Fruit fly (Drosophila melanogaster) whole organism, embryonic: ENCODE results near the gene Aatf.

Experiments
- B-H1 ChIP-seq: fragments of 200-800 bp; sonication (Bioruptor generic); IDR thresholded peaks from 3 replicates; pipeline ENCODE4 v1.3.6; 2022; ENCODE audit warnings: missing biosample characterization, missing genetic modification characterization
- B-H2 ChIP-seq: fragments of 200-800 bp; sonication (Bioruptor generic); optimal IDR thresholded peaks from 2 replicates; lab custom pipeline; 2018; ENCODE audit warnings: missing biosample characterization, mild to moderate bottlenecking, missing genetic modification characterization
- Bdp1 ChIP-seq: fragments of 200-800 bp; sonication (Bioruptor generic); optimal IDR thresholded peaks from 3 replicates; lab custom pipeline; 2016; ENCODE audit warnings: missing biosample characterization, missing genetic modification characterization
- BtbVII ChIP-seq: fragments of 200-800 bp; sonication (Bioruptor generic); optimal IDR thresholded peaks from 3 replicates; lab custom pipeline; 2017; ENCODE audit warnings: missing biosample characterization, mild to moderate bottlenecking, missing genetic modification characterization
- CG10462 ChIP-seq: fragments of 200-800 bp; sonication (Bioruptor generic); optimal IDR thresholded peaks from 2 replicates; lab custom pipeline; 2016; ENCODE audit warnings: missing biosample characterization, missing genetic modification characterization
- CG10543 ChIP-seq: fragments of 200-800 bp; sonication (Bioruptor generic); optimal IDR thresholded peaks from 3 replicates; lab custom pipeline; 2017; ENCODE audit warnings: missing biosample characterization, mild to moderate bottlenecking, missing genetic modification characterization, moderate library complexity
- CG11247 ChIP-seq: fragments of 200-800 bp; sonication (Bioruptor generic); IDR thresholded peaks from 2 replicates; pipeline ENCODE4 v1.3.6; 2022; ENCODE audit warnings: missing biosample characterization, missing genetic modification characterization
- CG1233 ChIP-seq: fragments of 200-800 bp; sonication (Bioruptor generic); optimal IDR thresholded peaks from 4 replicates; lab custom pipeline; 2018; ENCODE audit warnings: missing biosample characterization, mild to moderate bottlenecking, missing genetic modification characterization
- CG12659 ChIP-seq: fragments of 200-800 bp; sonication (Bioruptor generic); optimal IDR thresholded peaks from 3 replicates; lab custom pipeline; 2017; ENCODE audit warnings: mild to moderate bottlenecking, missing biosample characterization, missing genetic modification reagents, missing genetic modification characterization
- CG12769 ChIP-seq: fragments of 200-800 bp; sonication (Bioruptor generic); optimal IDR thresholded peaks from 2 replicates; lab custom pipeline; 2019; ENCODE audit warnings: missing biosample characterization, mild to moderate bottlenecking, missing genetic modification characterization, moderate library complexity
- CG15011 ChIP-seq: fragments of 200-800 bp; sonication (Bioruptor generic); optimal IDR thresholded peaks from 3 replicates; lab custom pipeline; 2018; ENCODE audit warnings: missing biosample characterization, mild to moderate bottlenecking, missing genetic modification characterization
- CG1603 ChIP-seq: fragments of 200-800 bp; sonication (Bioruptor generic); optimal IDR thresholded peaks from 2 replicates; lab custom pipeline; 2019; ENCODE audit warnings: missing biosample characterization, mild to moderate bottlenecking, missing genetic modification characterization, moderate library complexity
- CG17186 ChIP-seq: fragments of 200-800 bp; sonication (Bioruptor generic); optimal IDR thresholded peaks from 3 replicates; lab custom pipeline; 2017; ENCODE audit warnings: missing biosample characterization, missing genetic modification reagents, missing genetic modification characterization
- CG17829 ChIP-seq: fragments of 200-800 bp; optimal IDR thresholded peaks from 2 replicates; lab custom pipeline; 2019; ENCODE audit warnings: missing biosample characterization, mild to moderate bottlenecking, missing genetic modification characterization, moderate library complexity
- CG18011 ChIP-seq: fragments of 200-800 bp; sonication (Bioruptor generic); optimal IDR thresholded peaks from 2 replicates; lab custom pipeline; 2017; ENCODE audit warnings: missing biosample characterization, missing genetic modification characterization, mild to moderate bottlenecking, moderate library complexity, missing genotype
- CG2116 ChIP-seq: fragments of 200-800 bp; sonication (Bioruptor generic); optimal IDR thresholded peaks from 3 replicates; lab custom pipeline; 2018; ENCODE audit warnings: missing biosample characterization, mild to moderate bottlenecking, missing genetic modification characterization
- CG2120 ChIP-seq: fragments of 200-800 bp; sonication (Bioruptor generic); optimal IDR thresholded peaks from 3 replicates; lab custom pipeline; 2016; ENCODE audit warnings: missing biosample characterization, missing genetic modification characterization
- CG32532 ChIP-seq: fragments of 200-800 bp; sonication (Bioruptor generic); IDR thresholded peaks from 2 replicates; pipeline ENCODE4 v1.3.6; 2022; ENCODE audit warnings: missing biosample characterization, missing genetic modification characterization
- CG4328 ChIP-seq: fragments of 200-800 bp; sonication (Bioruptor generic); optimal IDR thresholded peaks from 3 replicates; lab custom pipeline; 2017; ENCODE audit warnings: missing biosample characterization, missing genetic modification reagents, missing genetic modification characterization
- CG4707 ChIP-seq: fragments of 200-800 bp; sonication (Bioruptor generic); optimal IDR thresholded peaks from 2 replicates; lab custom pipeline; 2018; ENCODE audit warnings: missing biosample characterization, mild to moderate bottlenecking, missing genetic modification characterization, moderate library complexity
- CG5953 ChIP-seq: fragments of 200-800 bp; sonication (Bioruptor generic); IDR thresholded peaks from 2 replicates; pipeline ENCODE4 v1.3.6; 2022; ENCODE audit warnings: missing biosample characterization, missing genetic modification characterization
- CG6272 ChIP-seq: fragments of 200-800 bp; sonication (Bioruptor generic); IDR thresholded peaks from 2 replicates; pipeline ENCODE4 v1.3.6; 2022; ENCODE audit warnings: missing biosample characterization, missing genetic modification characterization
- CG7271 ChIP-seq: fragments of 200-800 bp; sonication (Bioruptor generic); optimal IDR thresholded peaks from 2 replicates; lab custom pipeline; 2018; ENCODE audit warnings: missing biosample characterization, mild to moderate bottlenecking, missing genetic modification characterization, moderate library complexity
- CG8089 ChIP-seq: fragments of 200-800 bp; sonication (Bioruptor generic); optimal IDR thresholded peaks from 3 replicates; lab custom pipeline; 2016; ENCODE audit warnings: missing biosample characterization, missing genetic modification characterization
- Deaf1 ChIP-seq: fragments of 200-800 bp; optimal IDR thresholded peaks from 3 replicates; lab custom pipeline; 2019; ENCODE audit warnings: missing biosample characterization, mild to moderate bottlenecking, missing genetic modification characterization, moderate library complexity
- Dref ChIP-seq: fragments of 200-800 bp; sonication (Bioruptor generic); IDR thresholded peaks from 2 replicates; pipeline ENCODE4 v1.3.6; 2022; ENCODE audit warnings: missing biosample characterization, missing genetic modification characterization
- Elba2 ChIP-seq: fragments of 200-800 bp; sonication (Bioruptor generic); optimal IDR thresholded peaks from 3 replicates; lab custom pipeline; 2016; ENCODE audit warnings: missing biosample characterization, missing genetic modification characterization
- H2.0 ChIP-seq: fragments of 200-800 bp; sonication (Bioruptor generic); IDR thresholded peaks from 2 replicates; pipeline ENCODE4 v1.3.6; 2022; ENCODE audit warnings: missing biosample characterization, missing genetic modification characterization
- HmgD ChIP-seq: fragments of 200-800 bp; sonication (Bioruptor generic); optimal IDR thresholded peaks from 3 replicates; lab custom pipeline; 2016; ENCODE audit warnings: missing biosample characterization, missing genetic modification characterization
- Kr ChIP-seq: fragments of 200-800 bp; sonication (Bioruptor generic); optimal IDR thresholded peaks from 2 replicates; lab custom pipeline; 2017; ENCODE audit warnings: missing biosample characterization, mild to moderate bottlenecking, missing genetic modification characterization
- Sin3A ChIP-seq: fragments of >200 bp; optimal IDR thresholded peaks from 2 replicates; lab custom pipeline; 2018
- ap ChIP-seq: fragments of 200-800 bp; sonication (Bioruptor generic); IDR thresholded peaks from 2 replicates; pipeline ENCODE4 v1.3.6; 2022; ENCODE audit warnings: missing biosample characterization, missing genetic modification characterization
- chinmo ChIP-seq: fragments of 200-800 bp; sonication (Bioruptor generic); IDR thresholded peaks from 4 replicates; pipeline ENCODE4 v1.3.6; 2022; ENCODE audit warnings: missing biosample characterization, missing genetic modification characterization; ENCODE audit not compliant: partially characterized antibody
- chn ChIP-seq: fragments of 200-800 bp; sonication (Bioruptor generic); optimal IDR thresholded peaks from 2 replicates; lab custom pipeline; 2016; ENCODE audit warnings: missing biosample characterization, missing genetic modification characterization
- ems ChIP-seq: fragments of 200-800 bp; sonication (Bioruptor generic); optimal IDR thresholded peaks from 3 replicates; lab custom pipeline; 2016; ENCODE audit warnings: missing biosample characterization, missing genetic modification characterization
- eyg ChIP-seq: fragments of 200-800 bp; sonication (Bioruptor generic); optimal IDR thresholded peaks from 3 replicates; lab custom pipeline; 2016; ENCODE audit warnings: missing biosample characterization, missing genetic modification characterization
- gcm ChIP-seq: fragments of 200-800 bp; sonication (Bioruptor generic); optimal IDR thresholded peaks from 2 replicates; lab custom pipeline; 2019; ENCODE audit warnings: missing biosample characterization, mild to moderate bottlenecking, missing genetic modification characterization, moderate library complexity
- gsb-n ChIP-seq: fragments of 200-800 bp; sonication (Bioruptor generic); optimal IDR thresholded peaks from 3 replicates; lab custom pipeline; 2018; ENCODE audit warnings: missing biosample characterization, mild to moderate bottlenecking, missing genetic modification characterization
- kah ChIP-seq: fragments of 200-800 bp; sonication (Bioruptor generic); optimal IDR thresholded peaks from 2 replicates; lab custom pipeline; 2018; ENCODE audit warnings: missing biosample characterization, mild to moderate bottlenecking, missing genetic modification characterization
- ken ChIP-seq: fragments of 200-800 bp; sonication (Bioruptor generic); IDR thresholded peaks from 3 replicates; pipeline ENCODE4 v1.3.6; 2022; ENCODE audit warnings: missing biosample characterization, missing genetic modification characterization
- maf-S ChIP-seq: fragments of 200-800 bp; sonication (Bioruptor generic); optimal IDR thresholded peaks from 2 replicates; lab custom pipeline; 2016; ENCODE audit warnings: missing biosample characterization, missing genetic modification characterization
- oc ChIP-seq: fragments of 200-800 bp; sonication (Bioruptor generic); optimal IDR thresholded peaks from 2 replicates; lab custom pipeline; 2018; ENCODE audit warnings: missing biosample characterization, mild to moderate bottlenecking, missing genetic modification characterization, moderate library complexity
- p53 ChIP-seq: fragments of 200-800 bp; sonication (Bioruptor generic); optimal IDR thresholded peaks from 2 replicates; lab custom pipeline; 2016; ENCODE audit warnings: missing biosample characterization, missing genetic modification characterization
- pan ChIP-seq, 4 experiments: fragments of >200 bp in 3 of 4; fragments of 200-800 bp in 1 of 4; sonication (Bioruptor generic) in 1 of 4; optimal IDR thresholded peaks in 3 of 4; IDR thresholded peaks in 1 of 4; 2 replicates each; pipeline versions ENCODE4 v1.3.6 to Lab custom; 2017 to 2022; ENCODE audit warnings: missing biosample characterization in 2 of 4, missing genetic modification characterization in 2 of 4, mixed read lengths in 1 of 4
- pita ChIP-seq: fragments of 200-800 bp; sonication (Bioruptor generic); optimal IDR thresholded peaks from 2 replicates; lab custom pipeline; 2017; ENCODE audit warnings: missing biosample characterization, mild to moderate bottlenecking, missing genetic modification characterization
- tin ChIP-seq: fragments of 200-800 bp; sonication (Bioruptor generic); optimal IDR thresholded peaks from 3 replicates; lab custom pipeline; 2016; ENCODE audit warnings: missing biosample characterization, missing genetic modification characterization
- trem ChIP-seq: fragments of 200-800 bp; optimal IDR thresholded peaks from 3 replicates; lab custom pipeline; 2019; ENCODE audit warnings: missing biosample characterization, mild to moderate bottlenecking, missing genetic modification characterization, moderate library complexity
- tup ChIP-seq: fragments of 200-800 bp; sonication (Bioruptor generic); optimal IDR thresholded peaks from 2 replicates; lab custom pipeline; 2016; ENCODE audit warnings: missing biosample characterization, mild to moderate bottlenecking, missing genetic modification characterization, moderate library complexity
- usp ChIP-seq: fragments of >200 bp; optimal IDR thresholded peaks from 2 replicates; lab custom pipeline; 2017; ENCODE audit warnings: missing biosample characterization, missing genetic modification characterization
- yki ChIP-seq: fragments of >200 bp; optimal IDR thresholded peaks from 3 replicates; lab custom pipeline; 2018

Gene Aatf

DNA sequence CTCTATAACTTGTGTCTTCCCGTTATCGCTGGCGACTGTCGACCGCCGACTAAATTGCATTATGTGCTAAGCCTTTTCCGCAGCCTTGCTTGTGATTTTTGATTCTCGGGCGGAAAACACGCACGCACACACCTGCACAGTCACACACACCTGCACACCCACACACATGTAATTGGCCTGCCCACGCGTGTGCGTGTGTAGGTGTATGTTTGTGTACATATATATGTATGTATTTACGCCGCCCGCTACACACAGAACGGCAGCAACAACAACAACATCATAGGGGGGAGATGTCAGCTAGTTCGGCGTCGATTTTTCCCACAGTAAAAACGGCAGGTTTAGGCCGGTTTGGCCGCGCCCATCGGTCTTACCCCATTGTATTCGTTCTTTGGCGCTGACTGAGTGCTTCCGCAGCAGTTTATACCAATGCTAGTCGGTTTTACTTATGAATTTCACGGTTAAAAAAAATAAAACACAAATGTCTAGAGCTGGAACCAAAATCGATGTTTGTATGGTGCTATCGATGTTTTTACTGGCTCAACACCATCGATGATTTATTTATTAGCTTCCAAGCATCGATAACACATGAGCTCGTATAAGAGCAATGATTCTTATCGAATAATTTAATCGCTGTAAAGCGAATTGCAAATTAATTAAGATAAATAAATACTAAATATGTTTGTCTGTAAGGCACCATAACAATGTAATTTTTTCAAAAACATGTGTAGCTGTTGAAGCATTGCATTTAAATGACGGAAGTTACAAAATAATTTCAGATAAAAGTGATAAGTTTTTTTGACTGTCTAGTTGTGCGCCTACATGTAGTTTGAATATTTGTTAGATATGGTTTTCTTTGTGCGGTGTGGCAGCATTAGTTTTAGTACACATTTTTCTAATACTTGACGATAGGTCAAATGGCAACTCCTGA, 5.7 kb downstream of the Aatf start, which contains the start of gene homer (continued):
- TF ChIP-seq CG6272 (GFP tag; lab: Robert Waterston, UW) (no peak), tin (peak; percentile 8), H2.0 (GFP tag; lab: Robert Waterston, UW) (no peak), CG4707 (no peak), ems (GFP tag; lab: Kevin White, UChicago) (no peak), CG2116 (GFP tag; lab: Kevin White, UChicago) (peak; percentile 69), CG12659 (GFP tag; lab: Kevin White, UChicago) (peak; percentile 78), CG5953 (GFP tag; lab: Robert Waterston, UW) (no peak), CG17186 (peak; percentile 1), Dref (GFP tag; lab: Robert Waterston, UW) (peak; percentile 98), chinmo (peak; percentile 92; the same call in 3 of the 4 replicates), Deaf1 (tag; lab: Kevin White, UChicago) (no peak), CG2120 (GFP tag; lab: Kevin White, UChicago) (no peak), gsb-n (peak; percentile 48), eyg (GFP tag; lab: Kevin White, UChicago) (no peak), yki (lab: Kevin White, UChicago) (no peak), CG12769 (tag; lab: Kevin White, UChicago) (peak; percentile 8), gcm (GFP tag; lab: Kevin White, UChicago) (no peak), CG10543 (GFP tag; lab: Kevin White, UChicago) (peak; percentile 50), usp (GFP tag; lab: Kevin White, UChicago) (no peak), CG18011 (GFP tag; lab: Kevin White, UChicago) (no peak), CG7271 (tag; lab: Kevin White, UChicago) (no peak), Bdp1 (GFP tag; lab: Kevin White, UChicago) (no peak), CG17829 (tag; lab: Kevin White, UChicago) (peak; percentile 10), oc (tag; lab: Kevin White, UChicago) (no peak), CG10462 (no peak), pita (GFP tag; lab: Kevin White, UChicago) (no peak), CG4328 (no peak), CG32532 (no peak), p53 (GFP tag; lab: Kevin White, UChicago) (no peak), CG15011 (GFP tag; lab: Kevin White, UChicago) (no peak), maf-S (GFP tag; lab: Kevin White, UChicago) (no peak), CG8089 (GFP tag; lab: Kevin White, UChicago) (no peak), ken (GFP tag; lab: Robert Waterston, UW) (no peak), ap (GFP tag; lab: Robert Waterston, UW) (no peak), HmgD (GFP tag; lab: Kevin White, UChicago) (no peak), Elba2 (GFP tag; lab: Kevin White, UChicago) (no peak), BtbVII (GFP tag; lab: Kevin White, UChicago) (no peak), CG11247 (no peak), tup (GFP tag; lab: Kevin White, UChicago) (no peak), CG1233 (GFP tag; lab: Kevin White, UChicago) (no peak), B-H2 (GFP tag; lab: Kevin White, UChicago) (peak; percentile 8), trem (tag; lab: Kevin White, UChicago) (peak; percentile 65), Sin3A (lab: Kevin White, UChicago) (peak; percentile 51), kah (GFP tag; lab: Kevin White, UChicago) (peak; percentile 75), pan (optimal IDR thresholded peaks at IDR 0.05; lab: Kevin White, UChicago) (no peak), pan (GFP tag; optimal IDR thresholded peaks at IDR 0.05 in 1 of 2, IDR thresholded peaks at IDR 0.05 in 1 of 2) (no peak), chn (GFP tag; lab: Kevin White, UChicago) (no peak), CG1603 (peak; percentile 8), B-H1 (GFP tag; lab: Robert Waterston, UW) (no peak), Kr (no peak)
